Worm (Caenorhabditis elegans) whole organism, young adult: Measurements from ENCODE around the gene pap-2.

Experiments
- Y53G8AR.9 ChIP-seq: fragments of 200-800 bp; sonication (Bioruptor generic); conservative IDR thresholded peaks from 2 replicates; pipeline ENCODE4 v1.3.6; 2022; ENCODE audit warnings: missing genetic modification reagents, missing genetic modification characterization, missing compliant biosample characterization
- Y95B8A.8 ChIP-seq: fragments of 200-800 bp; sonication (Bioruptor generic); IDR thresholded peaks from 2 replicates; pipeline ENCODE4 v1.3.6; 2022; ENCODE audit warnings: missing genetic modification reagents, missing genetic modification characterization, missing compliant biosample characterization
- ceh-58 ChIP-seq: fragments of 200-800 bp; sonication (Bioruptor generic); IDR thresholded peaks from 2 replicates; pipeline ENCODE4 v1.3.6; 2022; ENCODE audit warnings: missing genetic modification characterization, missing compliant biosample characterization
- ets-4 ChIP-seq: fragments of 200-800 bp; sonication (Bioruptor generic); optimal IDR thresholded peaks from 2 replicates; lab custom pipeline; 2018; ENCODE audit warnings: mild to moderate bottlenecking, missing genetic modification characterization, missing compliant biosample characterization
- nhr-90 ChIP-seq: sonication (generic microtip); optimal IDR thresholded peaks from 2 replicates; lab custom pipeline; 2016; ENCODE audit warnings: missing genotype, mild to moderate bottlenecking, missing genetic modification characterization, missing compliant biosample characterization
- pha-4 ChIP-seq: fragments of 150-350 bp; sonication (generic microtip); optimal IDR thresholded peaks from 2 replicates; lab custom pipeline; 2014; ENCODE audit warnings: missing biosample characterization, missing genetic modification reagents, missing genetic modification characterization
- snpc-4 ChIP-seq, 5 experiments: fragments of 150-350 bp in 1 of 5; sonication (generic microtip) in 4 of 5; optimal IDR thresholded peaks; 2 replicates each; lab custom pipeline; 2014 to 2018; ENCODE audit warnings: missing genetic modification characterization in 5 of 5, missing biosample characterization in 3 of 5, antibody characterized with exemption in 2 of 5, mild to moderate bottlenecking in 2 of 5, missing compliant biosample characterization in 2 of 5, missing genotype in 2 of 5, moderate library complexity in 2 of 5, missing genetic modification reagents in 1 of 5
- unc-62 ChIP-seq: fragments of 150-350 bp; optimal IDR thresholded peaks from 2 replicates; lab custom pipeline; 2014; ENCODE audit warnings: missing biosample characterization, missing genetic modification reagents, missing genetic modification characterization

DNA sequence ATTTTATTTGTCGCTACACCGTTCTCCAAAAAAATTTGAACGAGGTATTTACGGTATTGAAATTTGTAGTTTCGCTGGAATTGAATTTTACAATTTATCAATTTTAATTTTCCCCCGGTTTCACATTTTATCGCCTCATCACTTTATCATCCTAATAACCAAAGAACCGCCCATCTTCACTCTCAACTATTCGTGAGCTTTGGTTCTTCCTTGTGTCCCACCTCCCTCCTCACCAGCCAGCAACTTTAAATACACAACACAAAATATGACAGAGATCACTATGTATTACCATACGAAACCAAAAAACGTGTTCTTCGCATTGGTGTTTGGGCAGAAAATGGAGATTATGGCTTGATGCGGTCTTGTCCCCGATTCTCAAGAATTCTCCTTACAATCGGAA, 5.1 kb downstream of the pap-2 start:
- TF ChIP-seq unc-62 (GFP tag; lab: Kevin White, UChicago) (no peak), nhr-90 (tag; lab: Kevin White, UChicago) (no peak), pha-4 (no peak), snpc-4 (GFP tag; optimal IDR thresholded peaks at IDR 0.05; lab: Kevin White, UChicago) (no peak), snpc-4 (tag; optimal IDR thresholded peaks at IDR 0.05; lab: Kevin White, UChicago) (no peak), Y95B8A.8 (no peak), ets-4 (GFP tag; lab: Kevin White, UChicago) (no peak), ceh-58 (GFP tag; lab: Robert Waterston, UW) (no peak), Y53G8AR.9 (GFP tag; lab: Robert Waterston, UW) (no peak)
